Worm (Caenorhabditis elegans): Measurements from ENCODE around the gene F42F12.4.

DNA sequence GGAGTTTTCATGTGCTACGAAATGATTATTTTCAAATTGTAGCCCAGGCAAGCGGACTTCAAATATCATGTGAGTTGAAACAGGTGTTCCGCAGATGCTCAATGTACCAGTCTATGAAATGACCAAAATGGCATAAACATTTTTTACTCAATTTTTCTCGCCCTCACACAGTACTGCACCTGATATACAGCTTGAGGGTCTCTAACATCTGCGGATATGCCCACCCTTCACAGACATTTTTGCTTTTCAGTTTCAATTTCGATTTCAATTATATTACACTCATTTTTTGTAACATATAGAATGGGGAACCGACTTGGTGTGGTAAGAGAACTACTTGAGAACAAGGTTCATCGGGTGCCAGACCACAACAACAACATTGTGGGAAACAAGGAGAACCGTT, 6.0 kb downstream of the F42F12.4 start, which contains the start of gene F42F12.11:
- TF ChIP-seq him-1 (tag; optimal IDR thresholded peaks at IDR 0.05) (no peak), dao-5 (tag; optimal IDR thresholded peaks at IDR 0.05) (no peak)
